Worm (Caenorhabditis elegans): ENCODE measurements around the gene clec-222.

ce11 chrV:11314025-11314880 lies 43.1 kb downstream of the clec-222 start:
- TF ChIP-seq tbx-2 (tag; optimal IDR thresholded peaks at IDR 0.05) (peak; percentile 99), pros-1 (tag; optimal IDR thresholded peaks at IDR 0.05) (peak; percentile 90), pha-4 (tag; optimal IDR thresholded peaks at IDR 0.05) (no peak)

Measured in whole organism, late embryonic.